Fruit fly (Drosophila melanogaster) whole organism, adult: Measurements from ENCODE around the gene CG9184.

ENCODE experiments used
- CG11617 ChIP-seq: fragments of 200-800 bp; sonication (Bioruptor generic); optimal IDR thresholded peaks from 2 replicates; lab custom pipeline; 2017; ENCODE audit warnings: mild to moderate bottlenecking, missing biosample characterization, missing genetic modification reagents, missing genetic modification characterization
- CG12768 ChIP-seq: fragments of 200-800 bp; sonication (Bioruptor generic); optimal IDR thresholded peaks from 2 replicates; lab custom pipeline; 2017; ENCODE audit warnings: missing biosample characterization, missing genetic modification characterization, mild to moderate bottlenecking, moderate library complexity, missing genetic modification reagents
- CG14711 ChIP-seq: fragments of 200-800 bp; sonication (Bioruptor generic); optimal IDR thresholded peaks from 2 replicates; lab custom pipeline; 2018; ENCODE audit warnings: missing biosample characterization, mild to moderate bottlenecking, missing genetic modification characterization, moderate library complexity
- CG1620 ChIP-seq: fragments of 200-800 bp; sonication (Bioruptor generic); optimal IDR thresholded peaks from 2 replicates; lab custom pipeline; 2016; ENCODE audit warnings: missing biosample characterization, missing genetic modification characterization
- CG33017 ChIP-seq: fragments of 200-800 bp; sonication (Bioruptor generic); optimal IDR thresholded peaks from 2 replicates; lab custom pipeline; 2018; ENCODE audit warnings: missing biosample characterization, mild to moderate bottlenecking, missing genetic modification characterization, moderate library complexity
- CG5204 ChIP-seq: fragments of 200-800 bp; sonication (Bioruptor generic); optimal IDR thresholded peaks from 2 replicates; lab custom pipeline; 2016; ENCODE audit warnings: missing biosample characterization, missing genetic modification characterization
- CG7045 ChIP-seq: fragments of 200-800 bp; sonication (Bioruptor generic); optimal IDR thresholded peaks from 2 replicates; lab custom pipeline; 2017; ENCODE audit warnings: missing biosample characterization, mild to moderate bottlenecking, missing genetic modification characterization
- CG7101 ChIP-seq: fragments of 200-800 bp; sonication (Bioruptor generic); optimal IDR thresholded peaks from 2 replicates; lab custom pipeline; 2018; ENCODE audit warnings: missing biosample characterization, mild to moderate bottlenecking, missing genetic modification characterization, moderate library complexity
- Clk ChIP-seq: fragments of 200-800 bp; sonication (Bioruptor generic); optimal IDR thresholded peaks from 2 replicates; lab custom pipeline; 2017; ENCODE audit warnings: missing biosample characterization, missing genetic modification characterization
- Crg-1 ChIP-seq: fragments of 200-800 bp; sonication (Bioruptor generic); optimal IDR thresholded peaks from 2 replicates; lab custom pipeline; 2016; ENCODE audit warnings: missing biosample characterization, missing genetic modification characterization
- Hr96 ChIP-seq: fragments of 200-800 bp; sonication (Bioruptor generic); optimal IDR thresholded peaks from 2 replicates; lab custom pipeline; 2016; ENCODE audit warnings: missing biosample characterization, missing genetic modification characterization
- Mnt ChIP-seq: fragments of 200-800 bp; sonication (Bioruptor generic); optimal IDR thresholded peaks from 2 replicates; lab custom pipeline; 2016; ENCODE audit warnings: missing biosample characterization, mild to moderate bottlenecking, missing genetic modification characterization
- bab1 ChIP-seq: fragments of 200-800 bp; sonication (Bioruptor generic); optimal IDR thresholded peaks from 3 replicates; lab custom pipeline; 2019; ENCODE audit warnings: missing biosample characterization, mild to moderate bottlenecking, missing genetic modification characterization, moderate library complexity
- cic ChIP-seq: fragments of 200-800 bp; sonication (Bioruptor generic); optimal IDR thresholded peaks from 2 replicates; lab custom pipeline; 2017; ENCODE audit warnings: missing biosample characterization, mild to moderate bottlenecking, missing genetic modification characterization, moderate library complexity
- cnc ChIP-seq, 2 experiments: fragments of >200 bp; optimal IDR thresholded peaks; 2 replicates each; lab custom pipeline; 2017
- kay ChIP-seq: fragments of 200-800 bp; sonication (Bioruptor generic); peaks from one replicate; lab custom pipeline; 2016; ENCODE audit warnings: missing biosample characterization, missing genetic modification characterization, borderline replicate concordance
- ovo ChIP-seq: fragments of 200-800 bp; sonication (Bioruptor generic); optimal IDR thresholded peaks from 2 replicates; lab custom pipeline; 2016; ENCODE audit warnings: missing biosample characterization, missing genetic modification characterization
- pad ChIP-seq: fragments of 200-800 bp; sonication (Bioruptor generic); optimal IDR thresholded peaks from 3 replicates; lab custom pipeline; 2017; ENCODE audit warnings: missing biosample characterization, missing genetic modification characterization, mild to moderate bottlenecking, moderate library complexity, missing genetic modification reagents
- tj ChIP-seq: fragments of 200-800 bp; sonication (Bioruptor generic); optimal IDR thresholded peaks from 3 replicates; lab custom pipeline; 2017; ENCODE audit warnings: missing biosample characterization, mild to moderate bottlenecking, missing genetic modification characterization, moderate library complexity
- toe ChIP-seq: fragments of 200-800 bp; sonication (Bioruptor generic); optimal IDR thresholded peaks from 2 replicates; lab custom pipeline; 2016; ENCODE audit warnings: missing biosample characterization, missing genetic modification characterization

Gene CG9184

dm6 chr3L:1325626-1325937, 3.0 kb upstream of the CG9184 start:
- TF ChIP-seq CG33017 (tag; lab: Kevin White, UChicago) (no peak), CG12768 (GFP tag; lab: Kevin White, UChicago) (no peak), CG14711 (tag; lab: Kevin White, UChicago) (no peak), tj (GFP tag; lab: Kevin White, UChicago) (no peak), ovo (GFP tag; lab: Kevin White, UChicago) (no peak), toe (GFP tag; lab: Kevin White, UChicago) (no peak), Clk (GFP tag; lab: Kevin White, UChicago) (no peak), cic (GFP tag; lab: Kevin White, UChicago) (peak; percentile 22)

dm6 chr3L:1324818-1325625, 2.4 kb upstream of the CG9184 start:
- TF ChIP-seq Hr96 (no peak), cic (GFP tag; lab: Kevin White, UChicago) (peak; percentile 32), tj (GFP tag; lab: Kevin White, UChicago) (no peak), Mnt (GFP tag; lab: Kevin White, UChicago) (peak; percentile 18), CG5204 (no peak)

- TF ChIP-seq tj (GFP tag; lab: Kevin White, UChicago) (peak; percentile 38), toe (GFP tag; lab: Kevin White, UChicago) (no peak)
These were observed 530 bp upstream of the CG9184 start for dm6 chr3L:1323136-1323535.

dm6 chr3L:1322159-1322558, 447 bp downstream of the CG9184 start:
- TF ChIP-seq Mnt (GFP tag; lab: Kevin White, UChicago) (no peak), cnc (optimal IDR thresholded peaks at IDR 0.05; lab: Kevin White, UChicago) (peak in 1 of 2 experiments; percentile 27)

dm6 chr3L:1320931-1321556, 1.6 kb downstream of the CG9184 start:
- TF ChIP-seq tj (GFP tag; lab: Kevin White, UChicago) (peak; percentile 95), CG12768 (GFP tag; lab: Kevin White, UChicago) (no peak)

dm6 chr3L:1320230-1320930, 2.2 kb downstream of the CG9184 start:
- peak; percentile 41 for TF ChIP-seq CG7101
- peak; percentile 53 for TF ChIP-seq CG14711 (tag; lab: Kevin White, UChicago)
- TF ChIP-seq bab1 (GFP tag; lab: Kevin White, UChicago): peak; percentile 54
- no peak for TF ChIP-seq CG7045 (GFP tag; lab: Kevin White, UChicago)
- TF ChIP-seq CG1620 (GFP tag; lab: Kevin White, UChicago): no peak
- no peak for TF ChIP-seq toe (GFP tag; lab: Kevin White, UChicago)
- TF ChIP-seq pad: peak; percentile 41

- TF ChIP-seq CG1620 (GFP tag; lab: Kevin White, UChicago): no peak
- no peak for TF ChIP-seq CG5204
- no peak for TF ChIP-seq CG11617 (GFP tag; lab: Kevin White, UChicago)
- no peak for TF ChIP-seq cic (GFP tag; lab: Kevin White, UChicago)
- no peak for TF ChIP-seq CG12768 (GFP tag; lab: Kevin White, UChicago)
- no peak for TF ChIP-seq Crg-1 (GFP tag; lab: Kevin White, UChicago)
- no peak for TF ChIP-seq CG7045 (GFP tag; lab: Kevin White, UChicago)
- TF ChIP-seq toe (GFP tag; lab: Kevin White, UChicago): no peak
- TF ChIP-seq bab1 (GFP tag; lab: Kevin White, UChicago): no peak
- TF ChIP-seq CG33017 (tag; lab: Kevin White, UChicago): no peak
- TF ChIP-seq kay: no peak
- no peak for TF ChIP-seq ovo (GFP tag; lab: Kevin White, UChicago)
- no peak for TF ChIP-seq pad
- TF ChIP-seq Clk (GFP tag; lab: Kevin White, UChicago): no peak
- TF ChIP-seq cnc (optimal IDR thresholded peaks at IDR 0.05; lab: Kevin White, UChicago): no peak
- TF ChIP-seq Hr96: no peak
- no peak for TF ChIP-seq CG14711 (tag; lab: Kevin White, UChicago)
- no peak for TF ChIP-seq tj (GFP tag; lab: Kevin White, UChicago)
- TF ChIP-seq Mnt (GFP tag; lab: Kevin White, UChicago): no peak
- no peak for TF ChIP-seq CG7101
These were observed 3.4 kb downstream of the CG9184 start for dm6 chr3L:1319097-1319725.
